Worm (Caenorhabditis elegans) whole organism, mixed stage, embryonic: ENCODE data around the gene F54B11.4.

Experiments used
- M03D4.4 ChIP-seq: sonication (generic microtip); optimal IDR thresholded peaks from 2 replicates; lab custom pipeline; 2017; ENCODE audit warnings: mild to moderate bottlenecking, missing genetic modification characterization, missing compliant biosample characterization
- bed-3 ChIP-seq: fragments of 200-800 bp; sonication (Bioruptor generic); optimal IDR thresholded peaks from 3 replicates; lab custom pipeline; 2018; ENCODE audit warnings: mild to moderate bottlenecking, missing genetic modification characterization, moderate library complexity, missing compliant biosample characterization
- blmp-1 ChIP-seq: fragments of 150-350 bp; optimal IDR thresholded peaks from 2 replicates; lab custom pipeline; 2014; ENCODE audit warnings: missing biosample characterization, missing genetic modification characterization
- ceh-39 ChIP-seq: fragments of 150-350 bp; optimal IDR thresholded peaks from 2 replicates; lab custom pipeline; 2014; ENCODE audit warnings: missing biosample characterization, missing genetic modification characterization
- ceh-83 ChIP-seq: fragments of 200-800 bp; sonication (Bioruptor generic); optimal IDR thresholded peaks from 2 replicates; lab custom pipeline; 2018; ENCODE audit warnings: mild to moderate bottlenecking, missing genetic modification characterization, missing compliant biosample characterization
- ces-1 ChIP-seq: fragments of 150-350 bp; optimal IDR thresholded peaks from 2 replicates; lab custom pipeline; 2014; ENCODE audit warnings: missing biosample characterization, missing genetic modification reagents, missing genetic modification characterization
- cnd-1 ChIP-seq: fragments of 200-800 bp; sonication (Bioruptor generic); optimal IDR thresholded peaks from 2 replicates; lab custom pipeline; 2018; ENCODE audit warnings: mild to moderate bottlenecking, missing genetic modification characterization, missing compliant biosample characterization
- drap-1 ChIP-seq: fragments of 200-800 bp; sonication (Bioruptor generic); optimal IDR thresholded peaks from 3 replicates; lab custom pipeline; 2018; ENCODE audit warnings: mild to moderate bottlenecking, missing genetic modification characterization, missing compliant biosample characterization
- elt-1 ChIP-seq: sonication (generic microtip); optimal IDR thresholded peaks from 2 replicates; lab custom pipeline; 2017; ENCODE audit warnings: missing genetic modification characterization, mild to moderate bottlenecking, missing compliant biosample characterization, antibody characterized with exemption, moderate library complexity, borderline replicate concordance; ENCODE audit not compliant: insufficient read depth
- elt-3 ChIP-seq: fragments of 150-350 bp; optimal IDR thresholded peaks from 2 replicates; lab custom pipeline; 2014; ENCODE audit warnings: missing biosample characterization, missing genetic modification characterization
- flh-1 ChIP-seq: fragments of 200-800 bp; sonication (Bioruptor generic); optimal IDR thresholded peaks from 2 replicates; lab custom pipeline; 2018; ENCODE audit warnings: mild to moderate bottlenecking, missing genetic modification characterization, moderate library complexity, missing compliant biosample characterization
- ham-2 ChIP-seq: fragments of 200-800 bp; sonication (Bioruptor generic); optimal IDR thresholded peaks from 2 replicates; lab custom pipeline; 2018; ENCODE audit warnings: mild to moderate bottlenecking, missing genetic modification characterization, missing compliant biosample characterization
- hlh-1 ChIP-seq: fragments of 150-350 bp; optimal IDR thresholded peaks from 2 replicates; lab custom pipeline; 2014; ENCODE audit warnings: missing biosample characterization, missing genetic modification reagents, missing genetic modification characterization
- lin-13 ChIP-seq: fragments of 150-350 bp; optimal IDR thresholded peaks from 2 replicates; lab custom pipeline; 2014; ENCODE audit warnings: missing biosample characterization, missing genetic modification characterization
- lin-32 ChIP-seq: fragments of 200-800 bp; sonication (Bioruptor generic); optimal IDR thresholded peaks from 2 replicates; lab custom pipeline; 2018; ENCODE audit warnings: mild to moderate bottlenecking, missing genetic modification characterization, missing compliant biosample characterization
- lsy-2 ChIP-seq: fragments of 150-350 bp; optimal IDR thresholded peaks from 2 replicates; lab custom pipeline; 2014; ENCODE audit warnings: missing biosample characterization, missing genetic modification characterization
- mab-5 ChIP-seq: fragments of 150-350 bp; optimal IDR thresholded peaks from 2 replicates; lab custom pipeline; 2014; ENCODE audit warnings: missing biosample characterization, missing genetic modification characterization
- mep-1 ChIP-seq: fragments of 150-350 bp; optimal IDR thresholded peaks from 2 replicates; lab custom pipeline; 2017; ENCODE audit warnings: missing biosample characterization, missing genetic modification reagents, missing genetic modification characterization, inconsistent platforms
- mls-2 ChIP-seq: sonication (generic microtip); optimal IDR thresholded peaks from 2 replicates; lab custom pipeline; 2016; ENCODE audit warnings: mild to moderate bottlenecking, missing genetic modification characterization, moderate library complexity, missing compliant biosample characterization
- nhr-12 ChIP-seq: fragments of 150-350 bp; optimal IDR thresholded peaks from 2 replicates; lab custom pipeline; 2014; ENCODE audit warnings: missing biosample characterization, missing genetic modification characterization
- nhr-2 ChIP-seq: fragments of 150-350 bp; optimal IDR thresholded peaks from 2 replicates; lab custom pipeline; 2014; ENCODE audit warnings: missing biosample characterization, missing genetic modification characterization
- nhr-28 ChIP-seq: fragments of 150-350 bp; optimal IDR thresholded peaks from 2 replicates; lab custom pipeline; 2014; ENCODE audit warnings: missing biosample characterization, missing genetic modification characterization
- nhr-76 ChIP-seq: sonication (generic microtip); optimal IDR thresholded peaks from 2 replicates; lab custom pipeline; 2017; ENCODE audit warnings: missing biosample characterization, missing genetic modification characterization
- pha-4 ChIP-seq: fragments of 150-350 bp; optimal IDR thresholded peaks from 2 replicates; lab custom pipeline; 2018; ENCODE audit warnings: missing biosample characterization, missing genetic modification reagents, missing genetic modification characterization
- snpc-4 ChIP-seq: fragments of 150-350 bp; optimal IDR thresholded peaks from 2 replicates; lab custom pipeline; 2014; ENCODE audit warnings: missing biosample characterization, missing genetic modification characterization
- sptf-1 ChIP-seq: sonication (generic microtip); optimal IDR thresholded peaks from 2 replicates; lab custom pipeline; 2017; ENCODE audit warnings: mild to moderate bottlenecking, missing genetic modification characterization, moderate library complexity, missing compliant biosample characterization
- tbx-8 ChIP-seq: fragments of 200-800 bp; sonication (Bioruptor generic); optimal IDR thresholded peaks from 2 replicates; lab custom pipeline; 2018; ENCODE audit warnings: mild to moderate bottlenecking, missing genetic modification characterization, moderate library complexity, missing compliant biosample characterization
- unc-120 ChIP-seq: sonication (generic microtip); optimal IDR thresholded peaks from 2 replicates; lab custom pipeline; 2017; ENCODE audit warnings: missing genetic modification characterization, missing compliant biosample characterization; ENCODE audit not compliant: poor library complexity, severe bottlenecking
- unc-39 ChIP-seq: fragments of 150-350 bp; optimal IDR thresholded peaks from 2 replicates; lab custom pipeline; 2014; ENCODE audit warnings: missing biosample characterization, missing genetic modification characterization
- unc-62 ChIP-seq: fragments of 150-350 bp; optimal IDR thresholded peaks from 2 replicates; lab custom pipeline; 2014; ENCODE audit warnings: missing biosample characterization, missing genetic modification reagents, missing genetic modification characterization
- ztf-11 ChIP-seq: fragments of 150-350 bp; optimal IDR thresholded peaks from 2 replicates; lab custom pipeline; 2014; ENCODE audit warnings: missing biosample characterization, missing genetic modification characterization

The F54B11.4 gene

ce11 chrX:13591175-13591574 lies 1.3 kb upstream of the F54B11.4 start, which contains the start of gene col-44:
Gene col-44, plus strand, starts transcription at chrX:13591475.
- no peak for TF ChIP-seq elt-3 (tag; lab: Kevin White, UChicago)
- no peak for TF ChIP-seq bed-3
- no peak for TF ChIP-seq pha-4 (tag; lab: Kevin White, UChicago)
- TF ChIP-seq, all 35 proteins: peak for 0

- TF ChIP-seq ham-2 (GFP tag; lab: Kevin White, UChicago) = no peak
- TF ChIP-seq elt-1 = no peak
- no peak for TF ChIP-seq flh-1 (GFP tag; lab: Kevin White, UChicago)
- no peak for TF ChIP-seq unc-120 (tag; lab: Kevin White, UChicago)
- no peak for TF ChIP-seq nhr-28
- TF ChIP-seq nhr-12 (tag; lab: Kevin White, UChicago) = no peak
These were observed 514 bp upstream of the F54B11.4 start for ce11 chrX:13591953-13592352.

ce11 chrX:13596003-13596767 lies 3.7 kb downstream of the F54B11.4 start, which contains the start of gene F54B11.5:
Gene F54B11.5, minus strand, starts transcription at chrX:13596068.
- TF ChIP-seq ces-1 (GFP tag; lab: Kevin White, UChicago) (peak; percentile 30), lin-32 (GFP tag; lab: Kevin White, UChicago) (no peak), unc-62 (GFP tag; lab: Kevin White, UChicago) (peak; percentile 14), mab-5 (tag; lab: Kevin White, UChicago) (no peak), mep-1 (peak; percentile 33), lin-13 (tag; lab: Kevin White, UChicago) (peak; percentile 15), lsy-2 (tag; lab: Kevin White, UChicago) (no peak)

ce11 chrX:13598021-13598499 lies 5.6 kb downstream of the F54B11.4 start, which contains the start of gene bra-1:
Gene bra-1, plus strand, starts transcription at chrX:13598449.
- TF ChIP-seq ceh-83 (GFP tag; lab: Kevin White, UChicago) (no peak), tbx-8 (GFP tag; lab: Kevin White, UChicago) (no peak), ceh-39 (peak; percentile 94), lin-13 (tag; lab: Kevin White, UChicago) (peak; percentile 53), unc-62 (GFP tag; lab: Kevin White, UChicago) (peak; percentile 47), cnd-1 (tag; lab: Kevin White, UChicago) (peak; percentile 80), mls-2 (tag; lab: Kevin White, UChicago) (peak; percentile 55), hlh-1 (tag; lab: Kevin White, UChicago) (peak; percentile 81), nhr-2 (peak; percentile 32), unc-39 (tag; lab: Kevin White, UChicago) (no peak), lsy-2 (tag; lab: Kevin White, UChicago) (peak; percentile 57), ztf-11 (peak; percentile 67), elt-3 (tag; lab: Kevin White, UChicago) (no peak), sptf-1 (tag; lab: Kevin White, UChicago) (peak; percentile 66), snpc-4 (tag; lab: Kevin White, UChicago) (no peak), drap-1 (peak; percentile 16), unc-120 (tag; lab: Kevin White, UChicago) (peak; percentile 62), mep-1 (peak; percentile 78), M03D4.4 (tag; lab: Kevin White, UChicago) (peak; percentile 11), nhr-76 (tag; lab: Kevin White, UChicago) (no peak), flh-1 (GFP tag; lab: Kevin White, UChicago) (no peak), elt-1 (no peak), pha-4 (tag; lab: Kevin White, UChicago) (peak; percentile 37), blmp-1 (tag; lab: Kevin White, UChicago) (no peak), ces-1 (GFP tag; lab: Kevin White, UChicago) (peak; percentile 74)

ce11 chrX:13600136-13600535 lies 7.7 kb downstream of the F54B11.4 start, which contains the start of gene F54B11.7:
Gene F54B11.7, plus strand, starts transcription at chrX:13600436.
- TF ChIP-seq hlh-1 (tag; lab: Kevin White, UChicago) = no peak
- TF ChIP-seq ham-2 (GFP tag; lab: Kevin White, UChicago) = no peak
- TF ChIP-seq mls-2 (tag; lab: Kevin White, UChicago) = no peak
- no peak for TF ChIP-seq tbx-8 (GFP tag; lab: Kevin White, UChicago)
- no peak for TF ChIP-seq nhr-12 (tag; lab: Kevin White, UChicago)
- TF ChIP-seq unc-62 (GFP tag; lab: Kevin White, UChicago) = no peak
- no peak for TF ChIP-seq ceh-39
- no peak for TF ChIP-seq nhr-2
- TF ChIP-seq drap-1 = no peak
- no peak for TF ChIP-seq M03D4.4 (tag; lab: Kevin White, UChicago)
- no peak for TF ChIP-seq mab-5 (tag; lab: Kevin White, UChicago)
- no peak for TF ChIP-seq blmp-1 (tag; lab: Kevin White, UChicago)
